Fruit fly (Drosophila melanogaster) whole organism, pupa: ENCODE results near the gene DCX-EMAP.
A peak's percentile ranks its signal among the peaks of the same experiment; 100 is the strongest.

Source experiments
- CG10348 ChIP-seq: fragments of 200-800 bp; sonication (Bioruptor generic); IDR thresholded peaks from 2 replicates; pipeline ENCODE4 v1.3.6; 2022; ENCODE audit warnings: missing biosample characterization, missing genetic modification characterization
- CG12605 ChIP-seq: fragments of 200-800 bp; sonication (Bioruptor generic); IDR thresholded peaks from 2 replicates; pipeline ENCODE4 v1.3.6; 2022; ENCODE audit warnings: missing biosample characterization, missing genetic modification characterization
- CG13204 ChIP-seq: fragments of 200-800 bp; sonication (Bioruptor generic); optimal IDR thresholded peaks from 2 replicates; lab custom pipeline; 2018; ENCODE audit warnings: missing biosample characterization, mild to moderate bottlenecking, missing genetic modification characterization, moderate library complexity
- CG14655 ChIP-seq: fragments of 200-800 bp; sonication (Bioruptor generic); optimal IDR thresholded peaks from 3 replicates; lab custom pipeline; 2017; ENCODE audit warnings: mild to moderate bottlenecking, missing biosample characterization, missing genetic modification reagents, missing genetic modification characterization
- CG15710 ChIP-seq: fragments of 200-800 bp; sonication (Bioruptor generic); optimal IDR thresholded peaks from 2 replicates; lab custom pipeline; 2018; ENCODE audit warnings: missing biosample characterization, mild to moderate bottlenecking, missing genetic modification characterization, moderate library complexity
- CG17806 ChIP-seq: fragments of 200-800 bp; sonication (Bioruptor generic); optimal IDR thresholded peaks from 2 replicates; lab custom pipeline; 2018; ENCODE audit warnings: missing biosample characterization, mild to moderate bottlenecking, missing genetic modification characterization, moderate library complexity
- CG32121 ChIP-seq: fragments of 200-800 bp; sonication (Bioruptor generic); IDR thresholded peaks from 2 replicates; pipeline ENCODE4 v1.3.6; 2022; ENCODE audit warnings: missing biosample characterization, missing genetic modification characterization
- CG34367 ChIP-seq: fragments of 200-800 bp; sonication (Bioruptor generic); optimal IDR thresholded peaks from 2 replicates; lab custom pipeline; 2018; ENCODE audit warnings: missing biosample characterization, mild to moderate bottlenecking, missing genetic modification characterization
- CG4496 ChIP-seq: fragments of 200-800 bp; sonication (Bioruptor generic); IDR thresholded peaks from 3 replicates; pipeline ENCODE4 v1.3.6; 2022; ENCODE audit warnings: missing biosample characterization, missing genetic modification characterization
- CG8159 ChIP-seq: fragments of 200-800 bp; sonication (Bioruptor generic); optimal IDR thresholded peaks from 3 replicates; lab custom pipeline; 2018; ENCODE audit warnings: missing biosample characterization, mild to moderate bottlenecking, missing genetic modification characterization, moderate library complexity
- CG8301 ChIP-seq: fragments of 200-800 bp; sonication (Bioruptor generic); optimal IDR thresholded peaks from 2 replicates; lab custom pipeline; 2018; ENCODE audit warnings: missing biosample characterization, mild to moderate bottlenecking, missing genetic modification characterization
- CG9948 ChIP-seq: fragments of 200-800 bp; sonication (Bioruptor generic); optimal IDR thresholded peaks from 2 replicates; lab custom pipeline; 2018; ENCODE audit warnings: missing biosample characterization, mild to moderate bottlenecking, missing genetic modification characterization, moderate library complexity
- D1 ChIP-seq: fragments of 200-800 bp; sonication (Bioruptor generic); optimal IDR thresholded peaks from 2 replicates; lab custom pipeline; 2018; ENCODE audit warnings: missing biosample characterization, mild to moderate bottlenecking, missing genetic modification characterization, moderate library complexity
- EcR ChIP-seq: fragments of 200-800 bp; sonication (Bioruptor generic); optimal IDR thresholded peaks from 3 replicates; lab custom pipeline; 2019; ENCODE audit warnings: missing biosample characterization, missing genetic modification characterization, mild to moderate bottlenecking, moderate library complexity, missing genetic modification reagents
- Ets98B ChIP-seq: fragments of 200-800 bp; sonication (Bioruptor generic); IDR thresholded peaks from 2 replicates; pipeline ENCODE4 v1.3.6; 2022; ENCODE audit warnings: missing biosample characterization, missing genetic modification characterization
- Pif1A ChIP-seq: fragments of 200-800 bp; sonication (Bioruptor generic); optimal IDR thresholded peaks from 3 replicates; lab custom pipeline; 2016; ENCODE audit warnings: missing biosample characterization, missing genetic modification characterization
- Pif1B ChIP-seq: fragments of 200-800 bp; sonication (Bioruptor generic); optimal IDR thresholded peaks from 3 replicates; lab custom pipeline; 2016; ENCODE audit warnings: missing biosample characterization, missing genetic modification characterization
- Snoo ChIP-seq: fragments of 200-800 bp; sonication (Bioruptor generic); optimal IDR thresholded peaks from 3 replicates; lab custom pipeline; 2017; ENCODE audit warnings: missing biosample characterization, mild to moderate bottlenecking, missing genetic modification characterization, inconsistent platforms
- fd96Ca ChIP-seq: fragments of 200-800 bp; sonication (Bioruptor generic); IDR thresholded peaks from 3 replicates; pipeline ENCODE4 v1.3.6; 2022; ENCODE audit warnings: missing biosample characterization, missing genetic modification characterization
- gl ChIP-seq: fragments of 200-800 bp; sonication (Bioruptor generic); optimal IDR thresholded peaks from 2 replicates; lab custom pipeline; 2018; ENCODE audit warnings: missing biosample characterization, mild to moderate bottlenecking, missing genetic modification characterization
- rn ChIP-seq: fragments of 200-800 bp; sonication (Bioruptor generic); IDR thresholded peaks from 2 replicates; pipeline ENCODE4 v1.3.6; 2022; ENCODE audit warnings: missing biosample characterization, missing genetic modification characterization

Gene DCX-EMAP

dm6 chr3L:14977536-14978495 lies 74.2 kb downstream of the DCX-EMAP start:
- TF ChIP-seq CG9948 (tag; lab: Kevin White, UChicago) (peak; percentile 71), CG15710 (tag; lab: Kevin White, UChicago) (peak; percentile 73), CG32121 (no peak), Ets98B (GFP tag; lab: Robert Waterston, UW) (no peak; the same call in 1 of the 2 replicates), EcR (peak; percentile 87), D1 (no peak), Pif1A (GFP tag; lab: Kevin White, UChicago) (peak; percentile 21), CG34367 (peak; percentile 21), rn (GFP tag; lab: Robert Waterston, UW) (no peak), fd96Ca (GFP tag; lab: Robert Waterston, UW) (no peak), CG10348 (GFP tag; lab: Robert Waterston, UW) (no peak), CG17806 (tag; lab: Kevin White, UChicago) (peak; percentile 29), Pif1B (GFP tag; lab: Kevin White, UChicago) (peak; percentile 27), CG12605 (GFP tag; lab: Robert Waterston, UW) (no peak), CG8301 (tag; lab: Kevin White, UChicago) (peak; percentile 2), gl (tag; lab: Kevin White, UChicago) (no peak), CG14655 (GFP tag; lab: Kevin White, UChicago) (peak; percentile 63), CG8159 (tag; lab: Kevin White, UChicago) (peak; percentile 77), CG13204 (GFP tag; lab: Kevin White, UChicago) (peak; percentile 15), CG4496 (GFP tag; lab: Robert Waterston, UW) (peak; percentile 39; the same call in 1 of the 3 replicates), Snoo (tag; lab: Kevin White, UChicago) (peak; percentile 64)

dm6 chr3L:14978496-14978894 lies 74.9 kb downstream of the DCX-EMAP start:
- TF ChIP-seq CG4496 (GFP tag; lab: Robert Waterston, UW) (0 out of 3 replicates have a peak, but pooled peaks have one; percentile 38), CG10348 (GFP tag; lab: Robert Waterston, UW) (no peak), Pif1B (GFP tag; lab: Kevin White, UChicago) (no peak), Ets98B (GFP tag; lab: Robert Waterston, UW) (0 out of 2 replicates have a peak, but pooled peaks have one; percentile 24), fd96Ca (GFP tag; lab: Robert Waterston, UW) (peak; percentile 73), CG13204 (GFP tag; lab: Kevin White, UChicago) (peak; percentile 3), EcR (peak; percentile 98), CG32121 (peak; percentile 39)

- TF ChIP-seq Pif1B (GFP tag; lab: Kevin White, UChicago) (no peak), Ets98B (GFP tag; lab: Robert Waterston, UW) (no peak), CG4496 (GFP tag; lab: Robert Waterston, UW) (no peak), gl (tag; lab: Kevin White, UChicago) (no peak), Pif1A (GFP tag; lab: Kevin White, UChicago) (no peak), CG9948 (tag; lab: Kevin White, UChicago) (no peak), CG14655 (GFP tag; lab: Kevin White, UChicago) (no peak), CG15710 (tag; lab: Kevin White, UChicago) (no peak), D1 (no peak), Snoo (tag; lab: Kevin White, UChicago) (no peak), rn (GFP tag; lab: Robert Waterston, UW) (no peak), CG13204 (GFP tag; lab: Kevin White, UChicago) (no peak), EcR (no peak), CG12605 (GFP tag; lab: Robert Waterston, UW) (no peak), CG17806 (tag; lab: Kevin White, UChicago) (no peak), CG8301 (tag; lab: Kevin White, UChicago) (no peak)
Observed at dm6 chr3L:14979332-14979731, 75.7 kb downstream of the DCX-EMAP start, which contains the start of gene CG3349. Gene CG3349, plus strand, starts transcription at chr3L:14979620.

dm6 chr3L:14980038-14980437 lies 76.4 kb downstream of the DCX-EMAP start:
- peak; percentile 66 for TF ChIP-seq EcR
- TF ChIP-seq CG34367, result no peak

- peak; percentile 60; the same call in 1 of the 3 replicates for TF ChIP-seq CG4496 (GFP tag; lab: Robert Waterston, UW)
- no peak for TF ChIP-seq CG10348 (GFP tag; lab: Robert Waterston, UW)
- TF ChIP-seq CG34367, result no peak
- TF ChIP-seq Ets98B (GFP tag; lab: Robert Waterston, UW), result peak; percentile 23; the same call in 1 of the 2 replicates
- peak; percentile 6 for TF ChIP-seq EcR
Observed at dm6 chr3L:14982675-14983084, 79.1 kb downstream of the DCX-EMAP start, which contains the start of gene CG5114. Gene CG5114, plus strand, starts transcription at chr3L:14982835.
